Worm (Caenorhabditis elegans) whole organism, L1 larva: ENCODE measurements around the gene lec-7.

ENCODE experiments used
- efl-1 ChIP-seq, 4 experiments: fragments of 150-350 bp; optimal IDR thresholded peaks in 3 of 4; peaks in 1 of 4; 1 replicate in 1 of 4; 2 replicates in 3 of 4; lab custom pipeline; 2014; ENCODE audit warnings: missing biosample characterization in 2 of 4, missing genetic modification characterization in 2 of 4, missing genetic modification reagents in 2 of 4
- egl-27 ChIP-seq, 2 experiments: fragments of 150-350 bp in 1 of 2; sonication (generic microtip); optimal IDR thresholded peaks; 3 replicates each; lab custom pipeline; 2017 to 2018; ENCODE audit warnings: missing biosample characterization in 2 of 2, missing genetic modification characterization in 2 of 2, missing genetic modification reagents in 2 of 2
- lin-15B ChIP-seq: fragments of 150-350 bp; sonication (generic microtip); optimal IDR thresholded peaks from 3 replicates; lab custom pipeline; 2014; ENCODE audit warnings: missing biosample characterization, missing genetic modification characterization
- lin-39 ChIP-seq: fragments of 150-350 bp; optimal IDR thresholded peaks from 2 replicates; lab custom pipeline; 2014; ENCODE audit warnings: missing biosample characterization, missing genetic modification reagents, missing genetic modification characterization
- mep-1 ChIP-seq: fragments of 150-350 bp; optimal IDR thresholded peaks from 2 replicates; lab custom pipeline; 2014; ENCODE audit warnings: missing biosample characterization, missing genetic modification characterization
- snpc-4 ChIP-seq: fragments of 150-350 bp; optimal IDR thresholded peaks from 2 replicates; lab custom pipeline; 2014; ENCODE audit warnings: missing biosample characterization, missing genetic modification characterization

ce11 chrX:9872554-9872953 lies 20.7 kb downstream of the lec-7 start, which contains the start of gene R07B1.8:
- TF ChIP-seq lin-15B (tag; lab: Kevin White, UChicago), result no peak
- no peak for TF ChIP-seq egl-27 (tag; optimal IDR thresholded peaks at IDR 0.05; lab: Kevin White, UChicago)
- no peak for TF ChIP-seq lin-39 (tag; lab: Kevin White, UChicago)
- TF ChIP-seq snpc-4 (tag; lab: Kevin White, UChicago), result no peak
- no peak for TF ChIP-seq efl-1 (optimal IDR thresholded peaks at IDR 0.05; lab: Kevin White, UChicago)
- no peak for TF ChIP-seq efl-1 (GFP tag; optimal IDR thresholded peaks at IDR 0.05 in 1 of 2; lab: Kevin White, UChicago)
- TF ChIP-seq mep-1 (tag; lab: Kevin White, UChicago), result no peak
